Worm (Caenorhabditis elegans) whole organism, midembryonic: ENCODE data around the gene fbxc-30.

Experiments
- cog-1 ChIP-seq: sonication (generic microtip); optimal IDR thresholded peaks from 2 replicates; lab custom pipeline; 2016; ENCODE audit warnings: missing genetic modification characterization, missing compliant biosample characterization
- flt-1 ChIP-seq: fragments of 200-800 bp; sonication (Bioruptor generic); IDR thresholded peaks from 2 replicates; pipeline ENCODE4 v1.3.6; 2022; ENCODE audit warnings: missing genetic modification characterization, missing compliant biosample characterization
- klf-2 ChIP-seq: fragments of 200-800 bp; sonication (Bioruptor generic); conservative IDR thresholded peaks from 2 replicates; pipeline ENCODE4 v1.3.6; 2022; ENCODE audit warnings: missing genetic modification reagents, missing genetic modification characterization, missing compliant biosample characterization
- tab-1 ChIP-seq: fragments of 200-800 bp; sonication (Bioruptor generic); IDR thresholded peaks from 2 replicates; pipeline ENCODE4 v1.3.6; 2022; ENCODE audit warnings: missing genetic modification characterization, missing compliant biosample characterization
- ztf-23 ChIP-seq: fragments of 200-800 bp; sonication (Bioruptor generic); IDR thresholded peaks from 2 replicates; pipeline ENCODE4 v1.3.6; 2022; ENCODE audit warnings: missing genetic modification reagents, missing genetic modification characterization, missing compliant biosample characterization
- ztf-29 ChIP-seq: fragments of 200-800 bp; sonication (Bioruptor generic); IDR thresholded peaks from 2 replicates; pipeline ENCODE4 v1.3.6; 2022; ENCODE audit warnings: missing genetic modification reagents, missing genetic modification characterization, missing compliant biosample characterization

DNA sequence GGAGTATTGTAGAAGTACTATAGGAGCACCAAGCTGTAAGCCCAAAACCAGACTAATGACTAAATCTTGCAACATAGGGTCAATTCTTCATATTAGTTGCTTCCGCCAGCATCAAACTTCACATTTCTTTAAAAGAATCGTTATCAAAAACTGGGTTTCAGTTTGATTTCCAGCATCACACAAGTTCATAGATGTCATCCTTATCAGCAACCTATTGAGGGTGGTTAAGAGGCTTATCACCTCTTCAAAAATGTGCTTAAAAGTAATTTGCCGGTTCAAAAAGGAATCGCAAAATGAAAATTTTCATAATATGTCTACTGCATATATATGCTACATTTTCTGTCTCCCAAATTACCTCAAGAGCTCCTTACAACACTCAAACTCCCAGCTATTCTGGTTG, 26.3 kb downstream of the fbxc-30 start, which contains the start of gene clec-43:
- no peak for TF ChIP-seq ztf-29 (GFP tag; lab: Robert Waterston, UW)
- TF ChIP-seq flt-1 (GFP tag; lab: Robert Waterston, UW) = no peak
- TF ChIP-seq tab-1 = no peak
- TF ChIP-seq cog-1 = no peak
- no peak for TF ChIP-seq ztf-23 (GFP tag; lab: Robert Waterston, UW)
- TF ChIP-seq klf-2 (GFP tag; lab: Robert Waterston, UW) = no peak
